Worm (Caenorhabditis elegans) whole organism, late embryonic: ENCODE data around the gene dct-1.

Experiments
- C08G9.2 ChIP-seq: sonication (generic microtip); optimal IDR thresholded peaks from 2 replicates; lab custom pipeline; 2016; ENCODE audit warnings: mild to moderate bottlenecking, missing genetic modification characterization, moderate library complexity, missing compliant biosample characterization
- C38D4.7 ChIP-seq: fragments of 200-800 bp; sonication (Bioruptor generic); optimal IDR thresholded peaks from 2 replicates; lab custom pipeline; 2018; ENCODE audit warnings: mild to moderate bottlenecking, missing genetic modification characterization, moderate library complexity, missing compliant biosample characterization
- F13H6.1 ChIP-seq: sonication (generic microtip); optimal IDR thresholded peaks from 2 replicates; lab custom pipeline; 2016; ENCODE audit warnings: missing genetic modification characterization, missing compliant biosample characterization
- K09A11.1 ChIP-seq: sonication (generic microtip); optimal IDR thresholded peaks from 2 replicates; lab custom pipeline; 2017; ENCODE audit warnings: antibody characterized with exemption, mild to moderate bottlenecking, missing genetic modification characterization, missing compliant biosample characterization; ENCODE audit not compliant: insufficient read depth
- ama-1 ChIP-seq: fragments of 150-350 bp; optimal IDR thresholded peaks from 2 replicates; lab custom pipeline; 2014
- ceh-19 ChIP-seq: fragments of 200-800 bp; sonication (Bioruptor generic); optimal IDR thresholded peaks from 2 replicates; lab custom pipeline; 2018; ENCODE audit warnings: mild to moderate bottlenecking, missing genetic modification characterization, missing compliant biosample characterization
- ceh-2 ChIP-seq: sonication (generic microtip); optimal IDR thresholded peaks from 2 replicates; lab custom pipeline; 2016; ENCODE audit warnings: missing genotype, missing genetic modification characterization, missing compliant biosample characterization
- ceh-24 ChIP-seq: sonication (generic microtip); optimal IDR thresholded peaks from 2 replicates; lab custom pipeline; 2016; ENCODE audit warnings: mild to moderate bottlenecking, missing genetic modification characterization, missing compliant biosample characterization
- ceh-30 ChIP-seq: fragments of 150-350 bp; optimal IDR thresholded peaks from 2 replicates; lab custom pipeline; 2014; ENCODE audit warnings: missing biosample characterization, missing genetic modification characterization
- ceh-34 ChIP-seq: sonication (generic microtip); optimal IDR thresholded peaks from 2 replicates; lab custom pipeline; 2016; ENCODE audit warnings: mild to moderate bottlenecking, missing genetic modification characterization, missing compliant biosample characterization
- ceh-45 ChIP-seq: fragments of 200-800 bp; sonication (Bioruptor generic); IDR thresholded peaks from 2 replicates; pipeline ENCODE4 v1.3.6; 2022; ENCODE audit warnings: missing genetic modification reagents, missing genetic modification characterization, missing compliant biosample characterization
- ceh-48 ChIP-seq: sonication (generic microtip); optimal IDR thresholded peaks from 2 replicates; lab custom pipeline; 2016; ENCODE audit warnings: missing genetic modification characterization, inconsistent platforms, missing compliant biosample characterization
- dmd-4 ChIP-seq: sonication (generic microtip); optimal IDR thresholded peaks from 2 replicates; lab custom pipeline; 2016; ENCODE audit warnings: borderline replicate concordance, missing genetic modification characterization, missing compliant biosample characterization
- elt-2 ChIP-seq: sonication (generic microtip); optimal IDR thresholded peaks from 2 replicates; lab custom pipeline; 2016; ENCODE audit warnings: missing genetic modification reagents, missing genetic modification characterization, missing compliant biosample characterization
- elt-4 ChIP-seq: sonication (generic microtip); optimal IDR thresholded peaks from 2 replicates; lab custom pipeline; 2016; ENCODE audit warnings: missing genetic modification characterization, missing compliant biosample characterization
- ets-4 ChIP-seq: sonication (generic microtip); optimal IDR thresholded peaks from 2 replicates; lab custom pipeline; 2016; ENCODE audit warnings: missing genetic modification characterization, missing compliant biosample characterization
- fax-1 ChIP-seq: sonication (generic microtip); optimal IDR thresholded peaks from 2 replicates; lab custom pipeline; 2016; ENCODE audit warnings: missing genotype, missing genetic modification characterization, missing compliant biosample characterization
- fkh-6 ChIP-seq: sonication (generic microtip); optimal IDR thresholded peaks from 2 replicates; lab custom pipeline; 2016; ENCODE audit warnings: missing genetic modification characterization, missing compliant biosample characterization
- gmeb-2 ChIP-seq: sonication (generic microtip); optimal IDR thresholded peaks from 2 replicates; lab custom pipeline; 2016; ENCODE audit warnings: missing genetic modification characterization, inconsistent platforms, missing compliant biosample characterization
- hlh-13 ChIP-seq: fragments of 200-800 bp; sonication (Bioruptor generic); optimal IDR thresholded peaks from 2 replicates; lab custom pipeline; 2018; ENCODE audit warnings: mild to moderate bottlenecking, missing genetic modification characterization, missing compliant biosample characterization
- lim-6 ChIP-seq: sonication (generic microtip); optimal IDR thresholded peaks from 2 replicates; lab custom pipeline; 2016; ENCODE audit warnings: missing genetic modification characterization, missing compliant biosample characterization
- mec-3 ChIP-seq: sonication (generic microtip); optimal IDR thresholded peaks from 2 replicates; lab custom pipeline; 2016; ENCODE audit warnings: borderline replicate concordance, missing genetic modification characterization, missing compliant biosample characterization
- nfya-1 ChIP-seq: sonication (generic microtip); optimal IDR thresholded peaks from 2 replicates; lab custom pipeline; 2017; ENCODE audit warnings: missing genetic modification characterization, mild to moderate bottlenecking, missing compliant biosample characterization, antibody characterized with exemption, moderate library complexity
- npax-4 ChIP-seq: sonication (generic microtip); optimal IDR thresholded peaks from 2 replicates; lab custom pipeline; 2016; ENCODE audit warnings: missing genetic modification characterization, missing compliant biosample characterization
- odd-2 ChIP-seq: sonication (generic microtip); optimal IDR thresholded peaks from 2 replicates; lab custom pipeline; 2017; ENCODE audit warnings: antibody characterized with exemption, mild to moderate bottlenecking, missing genetic modification characterization, missing compliant biosample characterization
- pag-3 ChIP-seq: sonication (generic microtip); optimal IDR thresholded peaks from 2 replicates; lab custom pipeline; 2016; ENCODE audit warnings: missing compliant biosample characterization, missing genetic modification characterization, borderline replicate concordance
- pat-9 ChIP-seq: fragments of 200-800 bp; sonication (Bioruptor generic); optimal IDR thresholded peaks from 2 replicates; lab custom pipeline; 2018; ENCODE audit warnings: mild to moderate bottlenecking, missing genetic modification characterization, moderate library complexity, missing compliant biosample characterization
- pha-2 ChIP-seq: sonication (generic microtip); optimal IDR thresholded peaks from 2 replicates; lab custom pipeline; 2017; ENCODE audit warnings: mild to moderate bottlenecking, missing genetic modification characterization, missing compliant biosample characterization
- pha-4 ChIP-seq: fragments of 150-350 bp; optimal IDR thresholded peaks from 2 replicates; lab custom pipeline; 2018; ENCODE audit warnings: missing biosample characterization, missing genetic modification reagents, missing genetic modification characterization
- pros-1 ChIP-seq: fragments of 150-350 bp; optimal IDR thresholded peaks from 2 replicates; lab custom pipeline; 2014; ENCODE audit warnings: missing biosample characterization, missing genetic modification reagents, missing genetic modification characterization
- rnt-1 ChIP-seq: sonication (generic microtip); optimal IDR thresholded peaks from 2 replicates; lab custom pipeline; 2016; ENCODE audit warnings: missing genetic modification characterization, missing compliant biosample characterization
- sdc-2 ChIP-seq: sonication (generic microtip); optimal IDR thresholded peaks from 2 replicates; lab custom pipeline; 2016; ENCODE audit warnings: missing genotype, missing genetic modification characterization, missing compliant biosample characterization
- syd-9 ChIP-seq: sonication (generic microtip); optimal IDR thresholded peaks from 2 replicates; lab custom pipeline; 2016; ENCODE audit warnings: mild to moderate bottlenecking, missing genetic modification characterization, moderate library complexity, missing compliant biosample characterization
- tbx-2 ChIP-seq: sonication (generic microtip); optimal IDR thresholded peaks from 2 replicates; lab custom pipeline; 2016; ENCODE audit warnings: missing genetic modification characterization, missing compliant biosample characterization
- tbx-7 ChIP-seq: sonication (generic microtip); optimal IDR thresholded peaks from 2 replicates; lab custom pipeline; 2016; ENCODE audit warnings: missing genotype, missing genetic modification characterization, missing compliant biosample characterization
- unc-3 ChIP-seq, 2 experiments: fragments of 200-800 bp in 1 of 2; sonication (Bioruptor generic) in 1 of 2; sonication (generic microtip) in 1 of 2; conservative IDR thresholded peaks in 1 of 2; optimal IDR thresholded peaks in 1 of 2; 2 replicates each; pipeline versions ENCODE4 v1.3.6 to Lab custom; 2016 to 2022; ENCODE audit warnings: missing compliant biosample characterization in 2 of 2, missing genetic modification characterization in 2 of 2, missing genetic modification reagents in 1 of 2
- unc-42 ChIP-seq: sonication (generic microtip); optimal IDR thresholded peaks from 2 replicates; lab custom pipeline; 2016; ENCODE audit warnings: missing genotype, missing genetic modification characterization, missing compliant biosample characterization
- unc-55 ChIP-seq: sonication (generic microtip); optimal IDR thresholded peaks from 2 replicates; lab custom pipeline; 2017; ENCODE audit warnings: missing biosample characterization, missing genetic modification reagents, missing genetic modification characterization
- unc-86 ChIP-seq: sonication (generic microtip); optimal IDR thresholded peaks from 2 replicates; lab custom pipeline; 2016; ENCODE audit warnings: missing genetic modification characterization, missing compliant biosample characterization
- zip-5 ChIP-seq: sonication (generic microtip); optimal IDR thresholded peaks from 2 replicates; lab custom pipeline; 2016; ENCODE audit warnings: missing genetic modification characterization, missing compliant biosample characterization

Gene dct-1

ce11 chrX:7916076-7916475 lies 38.1 kb upstream of the dct-1 start:
- TF ChIP-seq ets-4 (tag; lab: Kevin White, UChicago) (no peak), ceh-48 (tag; lab: Kevin White, UChicago) (no peak), unc-55 (GFP tag; lab: Kevin White, UChicago) (no peak), elt-2 (tag; lab: Kevin White, UChicago) (no peak), F13H6.1 (tag; lab: Kevin White, UChicago) (no peak)

ce11 chrX:7921130-7921529 lies 33.0 kb upstream of the dct-1 start:
- TF ChIP-seq ceh-24 (tag; lab: Kevin White, UChicago) (no peak), fax-1 (no peak), C08G9.2 (tag; lab: Kevin White, UChicago) (no peak), odd-2 (tag; lab: Kevin White, UChicago) (no peak), fkh-6 (tag; lab: Kevin White, UChicago) (no peak), ceh-30 (tag; lab: Kevin White, UChicago) (no peak)

ce11 chrX:7925134-7925533 lies 29.0 kb upstream of the dct-1 start, which contains the start of gene zig-4:
zig-4 (plus strand) TSS chrX:7925434.
- TF ChIP-seq lim-6 (tag; lab: Kevin White, UChicago), result no peak
- no peak for TF ChIP-seq rnt-1 (tag; lab: Kevin White, UChicago)
- no peak for TF ChIP-seq dmd-4 (tag; lab: Kevin White, UChicago)
- TF ChIP-seq gmeb-2 (tag; lab: Kevin White, UChicago), result no peak
- TF ChIP-seq pat-9 (tag; lab: Kevin White, UChicago), result no peak
- TF ChIP-seq nfya-1 (tag; lab: Kevin White, UChicago), result no peak

ce11 chrX:7930450-7930849 lies 23.7 kb upstream of the dct-1 start, which contains the start of gene zig-3:
zig-3 (plus strand) TSS chrX:7930750.
- no peak for TF ChIP-seq pha-4 (tag; lab: Kevin White, UChicago)
- TF ChIP-seq unc-42 (tag; lab: Kevin White, UChicago), result no peak
- TF ChIP-seq pha-2 (tag; lab: Kevin White, UChicago), result no peak
- no peak for TF ChIP-seq ceh-34
- TF ChIP-seq K09A11.1 (tag; lab: Kevin White, UChicago), result no peak
- TF ChIP-seq unc-86 (tag; lab: Kevin White, UChicago), result no peak
- no peak for TF ChIP-seq ceh-19 (GFP tag; lab: Kevin White, UChicago)

ce11 chrX:7932453-7932852 lies 21.7 kb upstream of the dct-1 start:
- no peak for TF ChIP-seq fkh-6 (tag; lab: Kevin White, UChicago)
- TF ChIP-seq pros-1 (tag; lab: Kevin White, UChicago), result no peak
- TF ChIP-seq syd-9, result no peak
- TF ChIP-seq ceh-2 (tag; lab: Kevin White, UChicago), result no peak
- no peak for TF ChIP-seq ceh-30 (tag; lab: Kevin White, UChicago)
- no peak for TF ChIP-seq sdc-2 (tag; lab: Kevin White, UChicago)
- TF ChIP-seq ceh-45, result no peak

ce11 chrX:7942675-7943074 lies 11.5 kb upstream of the dct-1 start:
- TF ChIP-seq npax-4 (no peak), pros-1 (tag; lab: Kevin White, UChicago) (no peak), ceh-2 (tag; lab: Kevin White, UChicago) (no peak), C08G9.2 (tag; lab: Kevin White, UChicago) (no peak)

- TF ChIP-seq unc-3 (GFP tag; conservative IDR thresholded peaks at IDR 0.05; lab: Robert Waterston, UW), result no peak
- no peak for TF ChIP-seq unc-3 (tag; optimal IDR thresholded peaks at IDR 0.05; lab: Kevin White, UChicago)
- TF ChIP-seq pag-3 (tag; lab: Kevin White, UChicago), result no peak
- no peak for TF ChIP-seq tbx-2
- TF ChIP-seq pat-9 (tag; lab: Kevin White, UChicago), result no peak
- TF ChIP-seq hlh-13 (GFP tag; lab: Kevin White, UChicago), result no peak
- TF ChIP-seq pha-2 (tag; lab: Kevin White, UChicago), result no peak
- TF ChIP-seq ama-1, result no peak
- TF ChIP-seq C38D4.7 (GFP tag; lab: Kevin White, UChicago), result no peak
- no peak for TF ChIP-seq zip-5
- no peak for TF ChIP-seq elt-4 (tag; lab: Kevin White, UChicago)
- TF ChIP-seq elt-2 (tag; lab: Kevin White, UChicago), result no peak
- TF ChIP-seq mec-3 (tag; lab: Kevin White, UChicago), result no peak
- no peak for TF ChIP-seq fkh-6 (tag; lab: Kevin White, UChicago)
- no peak for TF ChIP-seq ceh-45
- TF ChIP-seq tbx-7 (tag; lab: Kevin White, UChicago), result no peak
Measured at ce11 chrX:7944999-7945398, 9.2 kb upstream of the dct-1 start, which contains the start of gene tnt-3. tnt-3 (minus strand) TSS chrX:7945099.
